Worm (Caenorhabditis elegans) whole organism, L1 larva: ENCODE data around the gene F36H9.5.

Experiments
- dpl-1 ChIP-seq, 3 experiments: fragments of 150-350 bp in 2 of 3; sonication (generic microtip) in 1 of 3; optimal IDR thresholded peaks; 2 replicates each; lab custom pipeline; 2014 to 2017; ENCODE audit warnings: missing biosample characterization in 3 of 3, missing genetic modification characterization in 3 of 3, missing genetic modification reagents in 3 of 3
- hlh-4 ChIP-seq: sonication (generic microtip); optimal IDR thresholded peaks from 2 replicates; lab custom pipeline; 2016; ENCODE audit warnings: mild to moderate bottlenecking, missing genetic modification characterization, missing compliant biosample characterization
- jun-1 ChIP-seq: fragments of 150-350 bp; optimal IDR thresholded peaks from 2 replicates; lab custom pipeline; 2014; ENCODE audit warnings: missing biosample characterization, missing genetic modification reagents, missing genetic modification characterization
- lin-15B ChIP-seq: fragments of 150-350 bp; sonication (generic microtip); optimal IDR thresholded peaks from 3 replicates; lab custom pipeline; 2014; ENCODE audit warnings: missing biosample characterization, missing genetic modification characterization
- lin-39 ChIP-seq: fragments of 150-350 bp; optimal IDR thresholded peaks from 2 replicates; lab custom pipeline; 2014; ENCODE audit warnings: missing biosample characterization, missing genetic modification reagents, missing genetic modification characterization
- lsy-2 ChIP-seq, 2 experiments: fragments of 150-350 bp; optimal IDR thresholded peaks; 2 replicates each; lab custom pipeline; 2014; ENCODE audit warnings: missing biosample characterization in 2 of 2, missing genetic modification characterization in 2 of 2
- nhr-28 ChIP-seq: fragments of 150-350 bp; optimal IDR thresholded peaks from 2 replicates; lab custom pipeline; 2014; ENCODE audit warnings: missing biosample characterization, missing genetic modification characterization
- snpc-4 ChIP-seq: fragments of 150-350 bp; optimal IDR thresholded peaks from 2 replicates; lab custom pipeline; 2014; ENCODE audit warnings: missing biosample characterization, missing genetic modification characterization
- swsn-7 ChIP-seq: sonication (generic microtip); optimal IDR thresholded peaks from 2 replicates; lab custom pipeline; 2016; ENCODE audit warnings: missing genetic modification characterization, missing compliant biosample characterization
- ztf-11 ChIP-seq, 2 experiments: sonication (generic microtip); optimal IDR thresholded peaks; 2 replicates each; lab custom pipeline; 2016 to 2017; ENCODE audit warnings: missing genetic modification characterization in 2 of 2, missing biosample characterization in 1 of 2, missing compliant biosample characterization in 1 of 2

DNA sequence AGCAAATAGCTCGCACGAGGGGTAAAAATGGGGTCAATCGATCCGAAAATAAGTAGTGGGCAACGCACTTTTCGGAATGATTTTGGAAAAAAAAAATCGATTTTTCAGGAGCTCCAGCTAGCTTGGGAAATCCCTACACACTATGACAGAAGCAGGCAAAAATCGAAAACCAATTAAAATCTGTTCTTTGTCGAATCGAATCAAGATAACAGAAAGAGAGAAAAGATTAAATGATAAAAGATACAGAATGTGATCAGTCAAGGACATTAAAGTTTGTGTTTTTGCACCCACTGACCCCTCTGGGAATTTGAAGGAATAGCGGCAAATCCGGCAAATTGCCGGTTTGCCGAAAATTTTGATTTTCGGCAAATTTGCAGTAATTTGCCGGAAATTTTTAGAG lies 14.4 kb downstream of the F36H9.5 start:
- TF ChIP-seq snpc-4 (tag; lab: Kevin White, UChicago) (no peak), hlh-4 (no peak), lin-15B (tag; lab: Kevin White, UChicago) (no peak), ztf-11 (tag; optimal IDR thresholded peaks at IDR 0.05; lab: Kevin White, UChicago) (no peak), jun-1 (tag; lab: Kevin White, UChicago) (no peak), dpl-1 (GFP tag; optimal IDR thresholded peaks at IDR 0.05; lab: Kevin White, UChicago) (no peak), nhr-28 (no peak), lin-39 (no peak), swsn-7 (no peak), lsy-2 (tag; optimal IDR thresholded peaks at IDR 0.05; lab: Kevin White, UChicago) (no peak)
